Worm (Caenorhabditis elegans) whole organism, L2 larva: ENCODE measurements around the gene T10H9.8.

Experiments
- R02D3.7 ChIP-seq: fragments of 150-350 bp; optimal IDR thresholded peaks from 2 replicates; lab custom pipeline; 2014; ENCODE audit warnings: missing biosample characterization, missing genetic modification characterization
- Y55F3AM.14 ChIP-seq: fragments of 200-800 bp; sonication (Bioruptor generic); optimal IDR thresholded peaks from 2 replicates; lab custom pipeline; 2018; ENCODE audit warnings: mild to moderate bottlenecking, missing genetic modification characterization, missing compliant biosample characterization
- alr-1 ChIP-seq: fragments of 150-350 bp; optimal IDR thresholded peaks from 2 replicates; lab custom pipeline; 2014; ENCODE audit warnings: missing biosample characterization, missing genetic modification characterization
- ama-1 ChIP-seq: fragments of 150-350 bp; optimal IDR thresholded peaks from 2 replicates; lab custom pipeline; 2018; ENCODE audit warnings: inconsistent platforms
- blmp-1 ChIP-seq: sonication (generic microtip); optimal IDR thresholded peaks from 2 replicates; lab custom pipeline; 2017; ENCODE audit warnings: missing genetic modification characterization, mild to moderate bottlenecking, missing compliant biosample characterization, antibody characterized with exemption, moderate library complexity; ENCODE audit not compliant: insufficient read depth
- dmd-4 ChIP-seq: sonication (generic microtip); optimal IDR thresholded peaks from 2 replicates; lab custom pipeline; 2017; ENCODE audit warnings: missing biosample characterization, missing genetic modification characterization
- egl-27 ChIP-seq: sonication (generic microtip); optimal IDR thresholded peaks from 3 replicates; lab custom pipeline; 2017; ENCODE audit warnings: missing biosample characterization, missing genetic modification reagents, missing genetic modification characterization
- elt-3 ChIP-seq: sonication (generic microtip); optimal IDR thresholded peaks from 2 replicates; lab custom pipeline; 2017; ENCODE audit warnings: missing biosample characterization, missing genetic modification characterization
- fos-1 ChIP-seq: fragments of 150-350 bp; optimal IDR thresholded peaks from 2 replicates; lab custom pipeline; 2014; ENCODE audit warnings: missing biosample characterization, missing genetic modification characterization
- lin-11 ChIP-seq: fragments of 150-350 bp; sonication (generic microtip); optimal IDR thresholded peaks from 2 replicates; lab custom pipeline; 2014; ENCODE audit warnings: missing biosample characterization, missing genetic modification characterization, inconsistent platforms, mixed read lengths
- lin-13 ChIP-seq: fragments of 150-350 bp; optimal IDR thresholded peaks from 2 replicates; lab custom pipeline; 2014; ENCODE audit warnings: missing biosample characterization, missing genetic modification reagents, missing genetic modification characterization
- lin-39 ChIP-seq: fragments of 150-350 bp; optimal IDR thresholded peaks from 2 replicates; lab custom pipeline; 2014; ENCODE audit warnings: missing biosample characterization, missing genetic modification reagents, missing genetic modification characterization
- lsy-2 ChIP-seq, 2 experiments: fragments of 150-350 bp in 1 of 2; sonication (generic microtip) in 1 of 2; optimal IDR thresholded peaks; 2 replicates each; lab custom pipeline; 2014 to 2017; ENCODE audit warnings: missing biosample characterization in 2 of 2, missing genetic modification characterization in 2 of 2
- mab-5 ChIP-seq: fragments of 150-350 bp; optimal IDR thresholded peaks from 2 replicates; lab custom pipeline; 2014; ENCODE audit warnings: missing biosample characterization, missing genetic modification characterization
- mbf-1 ChIP-seq: sonication (generic microtip); optimal IDR thresholded peaks from 2 replicates; lab custom pipeline; 2017; ENCODE audit warnings: missing biosample characterization, missing genetic modification characterization
- mdl-1 ChIP-seq, 2 experiments: fragments of 150-350 bp in 1 of 2; sonication (generic microtip) in 1 of 2; optimal IDR thresholded peaks; 2 replicates each; lab custom pipeline; 2017; ENCODE audit warnings: missing biosample characterization in 2 of 2, missing genetic modification characterization in 2 of 2
- nhr-11 ChIP-seq: fragments of 150-350 bp; optimal IDR thresholded peaks from 2 replicates; lab custom pipeline; 2014; ENCODE audit warnings: missing biosample characterization, missing genetic modification characterization
- nhr-12 ChIP-seq: fragments of 150-350 bp; optimal IDR thresholded peaks from 2 replicates; lab custom pipeline; 2014; ENCODE audit warnings: missing biosample characterization, missing genetic modification characterization
- nhr-129 ChIP-seq: fragments of 150-350 bp; optimal IDR thresholded peaks from 2 replicates; lab custom pipeline; 2014; ENCODE audit warnings: missing biosample characterization, missing genetic modification characterization
- nhr-21 ChIP-seq: fragments of 150-350 bp; optimal IDR thresholded peaks from 2 replicates; lab custom pipeline; 2014; ENCODE audit warnings: missing biosample characterization, missing genetic modification characterization
- nhr-237 ChIP-seq: fragments of 150-350 bp; optimal IDR thresholded peaks from 2 replicates; lab custom pipeline; 2014; ENCODE audit warnings: missing biosample characterization, missing genetic modification characterization
- nhr-6 ChIP-seq: fragments of 150-350 bp; optimal IDR thresholded peaks from 2 replicates; lab custom pipeline; 2014; ENCODE audit warnings: missing biosample characterization, missing genetic modification characterization
- nhr-77 ChIP-seq: fragments of 150-350 bp; optimal IDR thresholded peaks from 2 replicates; lab custom pipeline; 2014; ENCODE audit warnings: missing biosample characterization, missing genetic modification characterization
- sem-4 ChIP-seq: fragments of 150-350 bp; optimal IDR thresholded peaks from 2 replicates; lab custom pipeline; 2014; ENCODE audit warnings: missing biosample characterization, missing genetic modification reagents, missing genetic modification characterization
- skn-1 ChIP-seq: sonication (generic microtip); optimal IDR thresholded peaks from 2 replicates; lab custom pipeline; 2017; ENCODE audit warnings: missing biosample characterization, missing genetic modification characterization
- sma-9 ChIP-seq, 2 experiments: fragments of 150-350 bp in 1 of 2; sonication (generic microtip) in 1 of 2; optimal IDR thresholded peaks; 2 replicates each; lab custom pipeline; 2014 to 2016; ENCODE audit warnings: missing genetic modification characterization in 2 of 2, mild to moderate bottlenecking in 1 of 2, missing biosample characterization in 1 of 2, missing compliant biosample characterization in 1 of 2, missing genetic modification reagents in 1 of 2, moderate library complexity in 1 of 2
- unc-39 ChIP-seq: fragments of 150-350 bp; optimal IDR thresholded peaks from 2 replicates; lab custom pipeline; 2014; ENCODE audit warnings: missing biosample characterization, missing genetic modification characterization
- unc-55 ChIP-seq: fragments of 150-350 bp; sonication (generic microtip); optimal IDR thresholded peaks from 3 replicates; lab custom pipeline; 2014; ENCODE audit warnings: missing biosample characterization, missing genetic modification reagents, missing genetic modification characterization
- unc-62 ChIP-seq: fragments of 150-350 bp; optimal IDR thresholded peaks from 2 replicates; lab custom pipeline; 2014; ENCODE audit warnings: missing biosample characterization, missing genetic modification reagents, missing genetic modification characterization
- ztf-11 ChIP-seq: sonication (generic microtip); optimal IDR thresholded peaks from 2 replicates; lab custom pipeline; 2017; ENCODE audit warnings: missing biosample characterization, missing genetic modification characterization
- ztf-4 ChIP-seq: fragments of 150-350 bp; optimal IDR thresholded peaks from 2 replicates; lab custom pipeline; 2014; ENCODE audit warnings: missing biosample characterization, missing genetic modification characterization

The T10H9.8 gene

ce11 chrV:6694668-6695067 is 42.5 kb downstream of the T10H9.8 start, which contains the start of gene W02F12.8:
TSS of gene W02F12.8 (minus strand) at chrV:6694768.
- no peak for TF ChIP-seq sma-9 (GFP tag; optimal IDR thresholded peaks at IDR 0.05; lab: Kevin White, UChicago)
- TF ChIP-seq sma-9 (tag; optimal IDR thresholded peaks at IDR 0.05; lab: Kevin White, UChicago): no peak
- TF ChIP-seq, all 48 proteins: peak for 0

ce11 chrV:6697552-6697951 is 45.4 kb downstream of the T10H9.8 start, which contains the start of gene W02F12.2:
TSS of gene W02F12.2 (minus strand) at chrV:6697652.
- no peak for TF ChIP-seq lin-39

ce11 chrV:6699021-6699420 is 46.9 kb downstream of the T10H9.8 start:
- TF ChIP-seq mab-5 (no peak), fos-1 (tag; lab: Kevin White, UChicago) (no peak), nhr-11 (tag; lab: Kevin White, UChicago) (no peak), nhr-237 (no peak), nhr-129 (no peak), lsy-2 (tag; optimal IDR thresholded peaks at IDR 0.05; lab: Kevin White, UChicago) (no peak), unc-39 (tag; lab: Kevin White, UChicago) (no peak), alr-1 (no peak), mbf-1 (no peak), ztf-11 (tag; lab: Kevin White, UChicago) (no peak), R02D3.7 (tag; lab: Kevin White, UChicago) (no peak), lin-11 (tag; lab: Kevin White, UChicago) (no peak), egl-27 (tag; lab: Kevin White, UChicago) (no peak), lin-39 (no peak), lin-13 (GFP tag; lab: Kevin White, UChicago) (no peak), unc-55 (GFP tag; lab: Kevin White, UChicago) (no peak), elt-3 (tag; lab: Kevin White, UChicago) (no peak)

ce11 chrV:6699833-6700232 is 47.7 kb downstream of the T10H9.8 start:
- peak; percentile 50 for TF ChIP-seq blmp-1
- TF ChIP-seq nhr-21 (tag; lab: Kevin White, UChicago): no peak
- TF ChIP-seq, all 48 proteins: peak for 1

ce11 chrV:6702692-6703091 is 50.5 kb downstream of the T10H9.8 start, which contains the start of gene era-1:
TSS of gene era-1 (plus strand) at chrV:6703057.
- no peak for TF ChIP-seq lin-11 (tag; lab: Kevin White, UChicago)
- TF ChIP-seq lsy-2 (tag; optimal IDR thresholded peaks at IDR 0.05; lab: Kevin White, UChicago): no peak
- TF ChIP-seq ama-1 (lab: Kevin White, UChicago): no peak
- TF ChIP-seq egl-27 (tag; lab: Kevin White, UChicago): no peak
- TF ChIP-seq unc-62 (GFP tag; lab: Kevin White, UChicago): no peak
- TF ChIP-seq sem-4 (tag; lab: Kevin White, UChicago): no peak
- TF ChIP-seq ztf-4 (tag; lab: Kevin White, UChicago): no peak
- TF ChIP-seq skn-1: no peak
- no peak for TF ChIP-seq Y55F3AM.14
- TF ChIP-seq blmp-1: no peak
- TF ChIP-seq mdl-1 (tag; optimal IDR thresholded peaks at IDR 0.05; lab: Kevin White, UChicago): no peak
- TF ChIP-seq nhr-77: no peak
- no peak for TF ChIP-seq nhr-6 (tag; lab: Kevin White, UChicago)
- TF ChIP-seq alr-1: no peak
- TF ChIP-seq dmd-4 (tag; lab: Kevin White, UChicago): no peak
- TF ChIP-seq unc-55 (GFP tag; lab: Kevin White, UChicago): no peak
- no peak for TF ChIP-seq nhr-12 (tag; lab: Kevin White, UChicago)
- no peak for TF ChIP-seq ztf-11 (tag; lab: Kevin White, UChicago)
- no peak for TF ChIP-seq nhr-21 (tag; lab: Kevin White, UChicago)
